Worm (Caenorhabditis elegans) whole organism, mixed stage, embryonic: ENCODE results near the gene nspb-3.
"Not testable (repeated sequence)": the region's sequence is repeated elsewhere in the genome, so short reads cannot be mapped to it uniquely, and the experiment has no call there.

ENCODE experiments used
- M03D4.4 ChIP-seq: sonication (generic microtip); optimal IDR thresholded peaks from 2 replicates; lab custom pipeline; 2017; ENCODE audit warnings: mild to moderate bottlenecking, missing genetic modification characterization, missing compliant biosample characterization
- blmp-1 ChIP-seq: fragments of 150-350 bp; optimal IDR thresholded peaks from 2 replicates; lab custom pipeline; 2014; ENCODE audit warnings: missing biosample characterization, missing genetic modification characterization
- ceh-39 ChIP-seq: fragments of 150-350 bp; optimal IDR thresholded peaks from 2 replicates; lab custom pipeline; 2014; ENCODE audit warnings: missing biosample characterization, missing genetic modification characterization
- ceh-43 ChIP-seq: fragments of 200-800 bp; sonication (Bioruptor generic); optimal IDR thresholded peaks from 2 replicates; lab custom pipeline; 2018; ENCODE audit warnings: mild to moderate bottlenecking, missing genetic modification characterization, moderate library complexity, missing compliant biosample characterization
- ceh-83 ChIP-seq: fragments of 200-800 bp; sonication (Bioruptor generic); optimal IDR thresholded peaks from 2 replicates; lab custom pipeline; 2018; ENCODE audit warnings: mild to moderate bottlenecking, missing genetic modification characterization, missing compliant biosample characterization
- ces-1 ChIP-seq: fragments of 150-350 bp; optimal IDR thresholded peaks from 2 replicates; lab custom pipeline; 2014; ENCODE audit warnings: missing biosample characterization, missing genetic modification reagents, missing genetic modification characterization
- cnd-1 ChIP-seq: fragments of 200-800 bp; sonication (Bioruptor generic); optimal IDR thresholded peaks from 2 replicates; lab custom pipeline; 2018; ENCODE audit warnings: mild to moderate bottlenecking, missing genetic modification characterization, missing compliant biosample characterization
- drap-1 ChIP-seq: fragments of 200-800 bp; sonication (Bioruptor generic); optimal IDR thresholded peaks from 3 replicates; lab custom pipeline; 2018; ENCODE audit warnings: mild to moderate bottlenecking, missing genetic modification characterization, missing compliant biosample characterization
- elt-1 ChIP-seq: sonication (generic microtip); optimal IDR thresholded peaks from 2 replicates; lab custom pipeline; 2017; ENCODE audit warnings: missing genetic modification characterization, mild to moderate bottlenecking, missing compliant biosample characterization, antibody characterized with exemption, moderate library complexity, borderline replicate concordance; ENCODE audit not compliant: insufficient read depth
- elt-3 ChIP-seq: fragments of 150-350 bp; optimal IDR thresholded peaks from 2 replicates; lab custom pipeline; 2014; ENCODE audit warnings: missing biosample characterization, missing genetic modification characterization
- flh-1 ChIP-seq: fragments of 200-800 bp; sonication (Bioruptor generic); optimal IDR thresholded peaks from 2 replicates; lab custom pipeline; 2018; ENCODE audit warnings: mild to moderate bottlenecking, missing genetic modification characterization, moderate library complexity, missing compliant biosample characterization
- ham-2 ChIP-seq: fragments of 200-800 bp; sonication (Bioruptor generic); optimal IDR thresholded peaks from 2 replicates; lab custom pipeline; 2018; ENCODE audit warnings: mild to moderate bottlenecking, missing genetic modification characterization, missing compliant biosample characterization
- hlh-1 ChIP-seq: fragments of 150-350 bp; optimal IDR thresholded peaks from 2 replicates; lab custom pipeline; 2014; ENCODE audit warnings: missing biosample characterization, missing genetic modification reagents, missing genetic modification characterization
- lin-13 ChIP-seq: fragments of 150-350 bp; optimal IDR thresholded peaks from 2 replicates; lab custom pipeline; 2014; ENCODE audit warnings: missing biosample characterization, missing genetic modification characterization
- lin-32 ChIP-seq: fragments of 200-800 bp; sonication (Bioruptor generic); optimal IDR thresholded peaks from 2 replicates; lab custom pipeline; 2018; ENCODE audit warnings: mild to moderate bottlenecking, missing genetic modification characterization, missing compliant biosample characterization
- lsy-2 ChIP-seq: fragments of 150-350 bp; optimal IDR thresholded peaks from 2 replicates; lab custom pipeline; 2014; ENCODE audit warnings: missing biosample characterization, missing genetic modification characterization
- mab-5 ChIP-seq: fragments of 150-350 bp; optimal IDR thresholded peaks from 2 replicates; lab custom pipeline; 2014; ENCODE audit warnings: missing biosample characterization, missing genetic modification characterization
- mep-1 ChIP-seq: fragments of 150-350 bp; optimal IDR thresholded peaks from 2 replicates; lab custom pipeline; 2017; ENCODE audit warnings: missing biosample characterization, missing genetic modification reagents, missing genetic modification characterization, inconsistent platforms
- mls-2 ChIP-seq: sonication (generic microtip); optimal IDR thresholded peaks from 2 replicates; lab custom pipeline; 2016; ENCODE audit warnings: mild to moderate bottlenecking, missing genetic modification characterization, moderate library complexity, missing compliant biosample characterization
- nhr-12 ChIP-seq: fragments of 150-350 bp; optimal IDR thresholded peaks from 2 replicates; lab custom pipeline; 2014; ENCODE audit warnings: missing biosample characterization, missing genetic modification characterization
- nhr-2 ChIP-seq: fragments of 150-350 bp; optimal IDR thresholded peaks from 2 replicates; lab custom pipeline; 2014; ENCODE audit warnings: missing biosample characterization, missing genetic modification characterization
- nhr-237 ChIP-seq: fragments of 150-350 bp; optimal IDR thresholded peaks from 2 replicates; lab custom pipeline; 2014; ENCODE audit warnings: missing biosample characterization, missing genetic modification characterization
- nhr-28 ChIP-seq: fragments of 150-350 bp; optimal IDR thresholded peaks from 2 replicates; lab custom pipeline; 2014; ENCODE audit warnings: missing biosample characterization, missing genetic modification characterization
- nhr-76 ChIP-seq: sonication (generic microtip); optimal IDR thresholded peaks from 2 replicates; lab custom pipeline; 2017; ENCODE audit warnings: missing biosample characterization, missing genetic modification characterization
- pha-4 ChIP-seq: fragments of 150-350 bp; optimal IDR thresholded peaks from 2 replicates; lab custom pipeline; 2018; ENCODE audit warnings: missing biosample characterization, missing genetic modification reagents, missing genetic modification characterization
- sem-2 ChIP-seq: fragments of 200-800 bp; sonication (Bioruptor generic); optimal IDR thresholded peaks from 2 replicates; lab custom pipeline; 2018; ENCODE audit warnings: mild to moderate bottlenecking, missing genetic modification characterization, missing compliant biosample characterization
- snpc-4 ChIP-seq: fragments of 150-350 bp; optimal IDR thresholded peaks from 2 replicates; lab custom pipeline; 2014; ENCODE audit warnings: missing biosample characterization, missing genetic modification characterization
- sptf-1 ChIP-seq: sonication (generic microtip); optimal IDR thresholded peaks from 2 replicates; lab custom pipeline; 2017; ENCODE audit warnings: mild to moderate bottlenecking, missing genetic modification characterization, moderate library complexity, missing compliant biosample characterization
- tbx-8 ChIP-seq: fragments of 200-800 bp; sonication (Bioruptor generic); optimal IDR thresholded peaks from 2 replicates; lab custom pipeline; 2018; ENCODE audit warnings: mild to moderate bottlenecking, missing genetic modification characterization, moderate library complexity, missing compliant biosample characterization
- unc-39 ChIP-seq: fragments of 150-350 bp; optimal IDR thresholded peaks from 2 replicates; lab custom pipeline; 2014; ENCODE audit warnings: missing biosample characterization, missing genetic modification characterization
- unc-62 ChIP-seq: fragments of 150-350 bp; optimal IDR thresholded peaks from 2 replicates; lab custom pipeline; 2014; ENCODE audit warnings: missing biosample characterization, missing genetic modification reagents, missing genetic modification characterization
- zip-8 ChIP-seq: fragments of 150-350 bp; optimal IDR thresholded peaks from 2 replicates; lab custom pipeline; 2014; ENCODE audit warnings: missing biosample characterization, missing genetic modification characterization

Gene nspb-3

DNA sequence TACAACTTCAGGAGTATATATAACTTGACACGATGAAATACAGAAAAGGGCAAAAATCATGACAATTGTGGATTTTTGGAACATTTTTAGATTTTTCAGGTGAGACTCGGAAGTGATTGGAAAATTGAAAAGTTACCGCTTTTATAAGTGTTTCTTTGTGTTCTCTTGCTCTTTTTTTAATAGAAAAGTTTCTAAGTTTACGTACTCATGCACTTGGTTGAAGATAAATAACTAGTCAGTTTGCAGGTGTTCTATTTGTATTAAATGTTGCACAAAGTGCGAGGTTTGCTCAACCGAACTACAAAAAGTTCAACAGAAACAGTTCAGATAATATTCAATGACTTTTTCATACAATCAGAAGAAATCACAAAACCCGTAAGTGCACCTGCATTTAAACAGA, at the start of gene nspb-3:
TSS of gene nspb-3 (minus strand) at position 101 of the 400 bp plus-strand sequence.
- TF ChIP-seq tbx-8 (GFP tag; lab: Kevin White, UChicago); ceh-83; ham-2 (GFP tag; lab: Kevin White, UChicago): not testable (repeated sequence)

ce11 chrIV:6639880-6640279, 45.1 kb upstream of the nspb-3 start, which contains the start of gene C01B10.6:
Gene C01B10.6 (plus strand): TSS chrIV:6640180.
- TF ChIP-seq ceh-83: no peak

- TF ChIP-seq M03D4.4 (tag; lab: Kevin White, UChicago) (no peak), ceh-43 (GFP tag; lab: Kevin White, UChicago) (no peak), mep-1 (no peak), drap-1 (GFP tag; lab: Kevin White, UChicago) (no peak), nhr-28 (tag; lab: Kevin White, UChicago) (no peak), zip-8 (tag; lab: Kevin White, UChicago) (no peak), elt-3 (tag; lab: Kevin White, UChicago) (no peak), nhr-76 (tag; lab: Kevin White, UChicago) (no peak), lin-13 (tag; lab: Kevin White, UChicago) (no peak), mls-2 (no peak), ceh-39 (tag; lab: Kevin White, UChicago) (no peak), ham-2 (GFP tag; lab: Kevin White, UChicago) (no peak)
Measured at ce11 chrIV:6638256-6638655, 43.5 kb upstream of the nspb-3 start, which contains the start of gene C01B10.7. Gene C01B10.7 (plus strand): TSS chrIV:6638556.

- TF ChIP-seq hlh-1: no peak
- no peak for TF ChIP-seq nhr-237 (tag; lab: Kevin White, UChicago)
- no peak for TF ChIP-seq snpc-4 (tag; lab: Kevin White, UChicago)
- no peak for TF ChIP-seq M03D4.4 (tag; lab: Kevin White, UChicago)
- TF ChIP-seq cnd-1 (tag; lab: Kevin White, UChicago): no peak
- TF ChIP-seq unc-62 (GFP tag; lab: Kevin White, UChicago): no peak
Measured at ce11 chrIV:6634789-6635188, 40.0 kb upstream of the nspb-3 start, which contains the start of gene metl-13. Gene metl-13 (plus strand): TSS chrIV:6635089.

DNA sequence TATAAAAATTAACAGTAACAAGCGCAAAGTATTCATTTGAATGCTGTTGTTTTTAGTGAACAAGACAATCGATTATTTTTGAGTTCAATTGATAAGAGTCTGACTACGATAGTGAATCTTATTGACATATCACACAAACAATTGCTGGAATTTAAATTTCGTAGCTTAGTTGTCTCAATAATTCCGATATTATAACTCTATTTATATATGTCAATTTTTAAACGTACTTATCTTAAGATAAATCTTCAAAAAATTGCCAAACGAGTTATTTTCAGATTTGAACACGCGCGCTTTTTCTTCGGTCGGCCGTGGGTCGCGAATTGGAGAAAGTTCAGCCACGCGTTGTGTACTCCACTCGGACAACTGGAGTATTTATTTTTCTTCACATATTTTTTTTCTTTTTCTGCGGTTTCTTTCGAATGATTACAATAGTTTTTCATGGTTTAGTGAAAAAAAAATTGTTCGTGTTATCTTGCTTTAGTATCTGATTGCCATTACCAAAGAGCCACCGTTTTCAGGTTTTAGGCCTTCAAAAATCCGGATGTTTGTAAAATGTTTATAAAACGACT, 37.0 kb upstream of the nspb-3 start, which contains the start of the genes cest-5.1 and C01B10.9:
TSS of gene cest-5.1 (minus strand) at position 51 of the 569 bp plus-strand sequence.
TSS of gene C01B10.9 (plus strand) at position 519 of the 569 bp plus-strand sequence.
- TF ChIP-seq lin-13 (tag; lab: Kevin White, UChicago) (no peak), ces-1 (GFP tag; lab: Kevin White, UChicago) (peak; percentile 44), lsy-2 (peak; percentile 40), mls-2 (no peak)

DNA sequence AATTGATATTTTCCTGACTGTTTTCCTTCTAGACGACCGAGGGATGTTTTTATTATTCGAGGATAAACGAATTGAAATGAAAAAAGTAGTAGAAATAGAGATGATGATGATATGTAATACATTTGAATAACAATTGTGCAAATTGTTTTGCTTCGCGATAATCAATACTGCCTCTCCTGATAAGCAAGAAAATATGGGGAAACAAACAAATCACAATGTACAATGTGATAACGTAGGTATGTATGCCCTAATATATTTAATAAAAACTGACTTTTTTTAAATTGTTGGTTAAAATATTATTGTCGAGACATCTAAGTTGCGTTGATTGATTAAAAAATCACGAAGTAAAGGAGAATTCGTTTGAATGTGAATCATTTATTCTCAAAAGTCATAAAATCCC, 33.0 kb upstream of the nspb-3 start, which contains the start of gene cest-5.2:
TSS of gene cest-5.2 (minus strand) at position 128 of the 400 bp plus-strand sequence.
- no peak for TF ChIP-seq ceh-39 (tag; lab: Kevin White, UChicago)
- TF ChIP-seq unc-39 (tag; lab: Kevin White, UChicago): no peak
- TF ChIP-seq ceh-83: no peak
- TF ChIP-seq nhr-12: no peak
- TF ChIP-seq elt-3 (tag; lab: Kevin White, UChicago): no peak
- TF ChIP-seq M03D4.4 (tag; lab: Kevin White, UChicago): no peak
- TF ChIP-seq snpc-4 (tag; lab: Kevin White, UChicago): no peak
- TF ChIP-seq mls-2: no peak
- no peak for TF ChIP-seq flh-1
- TF ChIP-seq lsy-2: no peak
- TF ChIP-seq nhr-2 (tag; lab: Kevin White, UChicago): no peak
- TF ChIP-seq cnd-1 (tag; lab: Kevin White, UChicago): no peak
- no peak for TF ChIP-seq nhr-76 (tag; lab: Kevin White, UChicago)
- no peak for TF ChIP-seq sptf-1 (tag; lab: Kevin White, UChicago)
- no peak for TF ChIP-seq pha-4 (tag; lab: Kevin White, UChicago)
- no peak for TF ChIP-seq zip-8 (tag; lab: Kevin White, UChicago)
- no peak for TF ChIP-seq nhr-28 (tag; lab: Kevin White, UChicago)

DNA sequence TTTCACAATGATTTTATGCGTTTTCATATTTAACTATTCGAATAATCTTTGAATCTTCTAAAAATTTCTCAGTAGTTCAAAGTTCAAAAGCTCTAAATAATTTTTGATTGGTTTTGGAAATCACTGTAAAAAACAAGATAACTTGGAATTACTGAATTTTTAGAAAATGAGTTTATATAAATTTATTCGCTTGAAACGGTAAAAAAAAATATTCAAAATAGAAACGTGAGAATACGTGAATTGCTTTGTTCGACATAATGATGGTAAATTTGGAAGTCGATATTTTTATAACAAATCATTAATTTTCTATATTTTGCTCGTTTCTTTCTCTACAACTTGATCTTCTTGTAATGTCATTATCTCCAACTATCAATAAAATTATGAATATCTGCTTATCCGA, 28.6 kb upstream of the nspb-3 start, which contains the start of gene C01B10.44:
TSS of gene C01B10.44 (plus strand) at position 301 of the 400 bp plus-strand sequence.
- no peak for TF ChIP-seq nhr-76 (tag; lab: Kevin White, UChicago)
- no peak for TF ChIP-seq zip-8 (tag; lab: Kevin White, UChicago)
- no peak for TF ChIP-seq ces-1 (GFP tag; lab: Kevin White, UChicago)
- TF ChIP-seq blmp-1 (tag; lab: Kevin White, UChicago): no peak
- no peak for TF ChIP-seq unc-62 (GFP tag; lab: Kevin White, UChicago)
- TF ChIP-seq sem-2 (GFP tag; lab: Kevin White, UChicago): no peak
- no peak for TF ChIP-seq ceh-39 (tag; lab: Kevin White, UChicago)
- TF ChIP-seq ham-2 (GFP tag; lab: Kevin White, UChicago): no peak
- no peak for TF ChIP-seq flh-1
- TF ChIP-seq nhr-28 (tag; lab: Kevin White, UChicago): no peak
- no peak for TF ChIP-seq hlh-1
- TF ChIP-seq tbx-8 (GFP tag; lab: Kevin White, UChicago): no peak
- TF ChIP-seq lin-32: no peak
- TF ChIP-seq pha-4 (tag; lab: Kevin White, UChicago): no peak
- TF ChIP-seq mep-1: no peak
- TF ChIP-seq ceh-83: no peak
- no peak for TF ChIP-seq mab-5 (tag; lab: Kevin White, UChicago)
- TF ChIP-seq elt-1: no peak
